Worm (Caenorhabditis elegans) whole organism, L1 larva: ENCODE results near the gene dhs-20.

ENCODE experiments used
- C04F5.9 ChIP-seq: sonication (generic microtip); optimal IDR thresholded peaks from 2 replicates; lab custom pipeline; 2016; ENCODE audit warnings: missing genetic modification characterization, missing compliant biosample characterization
- C16A3.4 ChIP-seq: fragments of 150-350 bp; optimal IDR thresholded peaks from 2 replicates; lab custom pipeline; 2014; ENCODE audit warnings: missing biosample characterization, missing genetic modification characterization
- C34B4.2 ChIP-seq: sonication (generic microtip); optimal IDR thresholded peaks from 2 replicates; lab custom pipeline; 2017; ENCODE audit warnings: mild to moderate bottlenecking, missing genetic modification characterization, missing compliant biosample characterization
- F16B12.6 ChIP-seq: fragments of 150-350 bp; optimal IDR thresholded peaks from 2 replicates; lab custom pipeline; 2014; ENCODE audit warnings: missing biosample characterization, missing genetic modification characterization
- ceh-63 ChIP-seq: fragments of 200-800 bp; sonication (Bioruptor generic); optimal IDR thresholded peaks from 2 replicates; lab custom pipeline; 2018; ENCODE audit warnings: mild to moderate bottlenecking, missing genetic modification characterization, missing compliant biosample characterization
- ceh-8 ChIP-seq: fragments of 200-800 bp; sonication (Bioruptor generic); optimal IDR thresholded peaks from 2 replicates; lab custom pipeline; 2018; ENCODE audit warnings: mild to moderate bottlenecking, missing genetic modification characterization, moderate library complexity, missing compliant biosample characterization
- ces-1 ChIP-seq: fragments of 150-350 bp; optimal IDR thresholded peaks from 2 replicates; lab custom pipeline; 2014; ENCODE audit warnings: missing biosample characterization, missing genetic modification reagents, missing genetic modification characterization
- dsc-1 ChIP-seq: sonication (generic microtip); optimal IDR thresholded peaks from 2 replicates; lab custom pipeline; 2016; ENCODE audit warnings: mild to moderate bottlenecking, missing genetic modification characterization, missing compliant biosample characterization
- efl-1 ChIP-seq, 4 experiments: fragments of 150-350 bp; optimal IDR thresholded peaks in 3 of 4; peaks in 1 of 4; 1 replicate in 1 of 4; 2 replicates in 3 of 4; lab custom pipeline; 2014; ENCODE audit warnings: missing biosample characterization in 2 of 4, missing genetic modification characterization in 2 of 4, missing genetic modification reagents in 2 of 4
- efl-3 ChIP-seq: fragments of 200-800 bp; sonication (Bioruptor generic); optimal IDR thresholded peaks from 2 replicates; lab custom pipeline; 2018; ENCODE audit warnings: mild to moderate bottlenecking, missing genetic modification characterization, missing compliant biosample characterization
- egl-13 ChIP-seq: sonication (generic microtip); optimal IDR thresholded peaks from 2 replicates; lab custom pipeline; 2016; ENCODE audit warnings: missing genotype, missing genetic modification reagents, missing genetic modification characterization, missing compliant biosample characterization
- egl-27 ChIP-seq, 2 experiments: fragments of 150-350 bp in 1 of 2; sonication (generic microtip); optimal IDR thresholded peaks; 3 replicates each; lab custom pipeline; 2017 to 2018; ENCODE audit warnings: missing biosample characterization in 2 of 2, missing genetic modification characterization in 2 of 2, missing genetic modification reagents in 2 of 2
- elt-2 ChIP-seq: sonication (generic microtip); optimal IDR thresholded peaks from 2 replicates; lab custom pipeline; 2016; ENCODE audit warnings: missing genetic modification characterization, mild to moderate bottlenecking, inconsistent platforms, missing compliant biosample characterization, missing genetic modification reagents
- elt-3 ChIP-seq, 6 experiments: fragments of 150-350 bp in 1 of 6; sonication (generic microtip); optimal IDR thresholded peaks; 2 replicates each; lab custom pipeline; 2017 to 2018; ENCODE audit warnings: missing biosample characterization in 6 of 6, missing genetic modification characterization in 6 of 6, inconsistent platforms in 1 of 6
- ets-5 ChIP-seq: fragments of 200-800 bp; sonication (Bioruptor generic); IDR thresholded peaks from 2 replicates; pipeline ENCODE4 v1.3.6; 2022; ENCODE audit warnings: missing genetic modification characterization, missing compliant biosample characterization
- fkh-10 ChIP-seq: sonication (generic microtip); optimal IDR thresholded peaks from 2 replicates; lab custom pipeline; 2017; ENCODE audit warnings: missing biosample characterization, missing genetic modification reagents, missing genetic modification characterization
- fkh-8 ChIP-seq: sonication (generic microtip); optimal IDR thresholded peaks from 2 replicates; lab custom pipeline; 2016; ENCODE audit warnings: mild to moderate bottlenecking, missing genetic modification characterization, missing compliant biosample characterization
- fos-1 ChIP-seq: fragments of 150-350 bp; optimal IDR thresholded peaks from 2 replicates; lab custom pipeline; 2014; ENCODE audit warnings: missing biosample characterization, missing genetic modification characterization
- grh-1 ChIP-seq: fragments of 200-800 bp; sonication (Bioruptor generic); IDR thresholded peaks from 2 replicates; pipeline ENCODE4 v1.3.6; 2022; ENCODE audit warnings: missing genetic modification reagents, missing genetic modification characterization, missing compliant biosample characterization
- hlh-17 ChIP-seq: fragments of 200-800 bp; sonication (Bioruptor generic); optimal IDR thresholded peaks from 2 replicates; lab custom pipeline; 2018; ENCODE audit warnings: missing genetic modification characterization, mild to moderate bottlenecking, missing compliant biosample characterization, moderate library complexity, borderline replicate concordance
- irx-1 ChIP-seq: sonication (generic microtip); optimal IDR thresholded peaks from 2 replicates; lab custom pipeline; 2016; ENCODE audit warnings: missing genetic modification characterization, missing compliant biosample characterization
- jun-1 ChIP-seq: fragments of 150-350 bp; optimal IDR thresholded peaks from 2 replicates; lab custom pipeline; 2014; ENCODE audit warnings: missing biosample characterization, missing genetic modification reagents, missing genetic modification characterization
- lin-13 ChIP-seq: fragments of 150-350 bp; optimal IDR thresholded peaks from 2 replicates; lab custom pipeline; 2014; ENCODE audit warnings: missing biosample characterization, missing genetic modification reagents, missing genetic modification characterization
- lin-14 ChIP-seq: fragments of 200-800 bp; sonication (Bioruptor generic); optimal IDR thresholded peaks from 2 replicates; lab custom pipeline; 2018; ENCODE audit warnings: mild to moderate bottlenecking, missing genetic modification characterization, moderate library complexity, missing compliant biosample characterization
- lin-35 ChIP-seq, 2 experiments: fragments of 150-350 bp; optimal IDR thresholded peaks; 2 replicates each; lab custom pipeline; 2014; ENCODE audit warnings: missing biosample characterization in 2 of 2, missing genetic modification characterization in 2 of 2, missing genetic modification reagents in 2 of 2
- lin-39 ChIP-seq: fragments of 150-350 bp; optimal IDR thresholded peaks from 2 replicates; lab custom pipeline; 2014; ENCODE audit warnings: missing biosample characterization, missing genetic modification reagents, missing genetic modification characterization
- lir-3 ChIP-seq: sonication (generic microtip); optimal IDR thresholded peaks from 2 replicates; lab custom pipeline; 2016; ENCODE audit warnings: mild to moderate bottlenecking, missing genetic modification characterization, moderate library complexity, missing compliant biosample characterization; ENCODE audit not compliant: poor library complexity
- mdl-1 ChIP-seq, 2 experiments: fragments of 150-350 bp; optimal IDR thresholded peaks; 2 replicates each; lab custom pipeline; 2014 to 2017; ENCODE audit warnings: missing biosample characterization in 2 of 2, missing genetic modification characterization in 2 of 2, inconsistent platforms in 1 of 2
- mef-2 ChIP-seq: fragments of 150-350 bp; optimal IDR thresholded peaks from 2 replicates; lab custom pipeline; 2014; ENCODE audit warnings: missing biosample characterization, missing genetic modification characterization
- mep-1 ChIP-seq: fragments of 150-350 bp; optimal IDR thresholded peaks from 2 replicates; lab custom pipeline; 2014; ENCODE audit warnings: missing biosample characterization, missing genetic modification characterization
- nhr-12 ChIP-seq: sonication (generic microtip); optimal IDR thresholded peaks from 2 replicates; lab custom pipeline; 2017; ENCODE audit warnings: missing biosample characterization, missing genetic modification characterization
- nhr-20 ChIP-seq: sonication (generic microtip); optimal IDR thresholded peaks from 2 replicates; lab custom pipeline; 2016; ENCODE audit warnings: mild to moderate bottlenecking, missing genetic modification characterization, missing compliant biosample characterization
- nhr-237 ChIP-seq: fragments of 150-350 bp; optimal IDR thresholded peaks from 2 replicates; lab custom pipeline; 2014; ENCODE audit warnings: missing biosample characterization, missing genetic modification characterization
- nhr-28 ChIP-seq: fragments of 150-350 bp; optimal IDR thresholded peaks from 2 replicates; lab custom pipeline; 2014; ENCODE audit warnings: missing biosample characterization, missing genetic modification characterization
- nhr-71 ChIP-seq: sonication (generic microtip); optimal IDR thresholded peaks from 2 replicates; lab custom pipeline; 2016; ENCODE audit warnings: mild to moderate bottlenecking, missing genetic modification characterization, moderate library complexity, missing compliant biosample characterization
- nhr-77 ChIP-seq: fragments of 150-350 bp; optimal IDR thresholded peaks from 2 replicates; lab custom pipeline; 2014; ENCODE audit warnings: missing biosample characterization, missing genetic modification characterization
- nhr-84 ChIP-seq: sonication (generic microtip); optimal IDR thresholded peaks from 2 replicates; lab custom pipeline; 2017; ENCODE audit warnings: missing biosample characterization, missing genetic modification characterization
- nhr-85 ChIP-seq: sonication (generic microtip); peaks from one replicate; lab custom pipeline; 2016; ENCODE audit warnings: missing genetic modification characterization, inconsistent platforms, missing compliant biosample characterization
- pax-3 ChIP-seq: fragments of 200-800 bp; sonication (Bioruptor generic); optimal IDR thresholded peaks from 2 replicates; lab custom pipeline; 2018; ENCODE audit warnings: mild to moderate bottlenecking, missing genetic modification characterization, moderate library complexity, missing compliant biosample characterization
- pqm-1 ChIP-seq: sonication (generic microtip); optimal IDR thresholded peaks from 3 replicates; lab custom pipeline; 2017; ENCODE audit warnings: missing biosample characterization, missing genetic modification characterization
- skn-1 ChIP-seq: fragments of 150-350 bp; optimal IDR thresholded peaks from 2 replicates; lab custom pipeline; 2014; ENCODE audit warnings: missing biosample characterization, missing genetic modification characterization
- snu-23 ChIP-seq: sonication (generic microtip); optimal IDR thresholded peaks from 2 replicates; lab custom pipeline; 2016; ENCODE audit warnings: missing genetic modification characterization, missing compliant biosample characterization
- tbx-2 ChIP-seq: sonication (generic microtip); optimal IDR thresholded peaks from 2 replicates; lab custom pipeline; 2016; ENCODE audit warnings: missing genetic modification characterization, missing compliant biosample characterization
- unc-130 ChIP-seq: fragments of 150-350 bp; optimal IDR thresholded peaks from 2 replicates; lab custom pipeline; 2017; ENCODE audit warnings: missing biosample characterization, missing genetic modification characterization, inconsistent platforms
- unc-30 ChIP-seq: sonication (generic microtip); optimal IDR thresholded peaks from 2 replicates; lab custom pipeline; 2017; ENCODE audit warnings: missing biosample characterization, missing genetic modification characterization
- unc-86 ChIP-seq: sonication (generic microtip); optimal IDR thresholded peaks from 2 replicates; lab custom pipeline; 2016; ENCODE audit warnings: missing genetic modification characterization, missing compliant biosample characterization
- vab-15 ChIP-seq: sonication (generic microtip); optimal IDR thresholded peaks from 2 replicates; lab custom pipeline; 2017; ENCODE audit warnings: missing genotype, mild to moderate bottlenecking, missing genetic modification characterization, missing compliant biosample characterization
- xbp-1 ChIP-seq: sonication (generic microtip); optimal IDR thresholded peaks from 2 replicates; lab custom pipeline; 2016; ENCODE audit warnings: missing genetic modification characterization, missing compliant biosample characterization
- zip-4 ChIP-seq: fragments of 200-800 bp; sonication (Bioruptor generic); optimal IDR thresholded peaks from 2 replicates; lab custom pipeline; 2018; ENCODE audit warnings: mild to moderate bottlenecking, missing genetic modification characterization, moderate library complexity, missing compliant biosample characterization

Gene dhs-20

ce11 chrV:11641298-11641787 lies 37.0 kb upstream of the dhs-20 start (continued):
- TF ChIP-seq unc-130 (no peak), unc-30 (tag; lab: Kevin White, UChicago) (no peak), egl-13 (tag; lab: Kevin White, UChicago) (peak; percentile 42), efl-3 (GFP tag; lab: Kevin White, UChicago) (no peak), pax-3 (peak; percentile 20), irx-1 (tag; lab: Kevin White, UChicago) (peak; percentile 33), nhr-77 (tag; lab: Kevin White, UChicago) (peak; percentile 13), lir-3 (tag; lab: Kevin White, UChicago) (peak; percentile 19), lin-14 (GFP tag; lab: Kevin White, UChicago) (peak; percentile 93), ces-1 (GFP tag; lab: Kevin White, UChicago) (peak; percentile 73), skn-1 (tag; lab: Kevin White, UChicago) (no peak), snu-23 (GFP tag; lab: Kevin White, UChicago) (peak; percentile 44), mdl-1 (tag; optimal IDR thresholded peaks at IDR 0.05; lab: Kevin White, UChicago) (no peak), nhr-71 (tag; lab: Kevin White, UChicago) (peak; percentile 72)

- TF ChIP-seq efl-1 (optimal IDR thresholded peaks at IDR 0.05; lab: Kevin White, UChicago): peak; percentile 26 to 39
- TF ChIP-seq efl-1 (GFP tag; optimal IDR thresholded peaks at IDR 0.05 in 1 of 2; lab: Kevin White, UChicago): peak in 1 of 2 experiments; percentile 77
- peak in 1 of 2 experiments; percentile 40 for TF ChIP-seq mdl-1 (tag; optimal IDR thresholded peaks at IDR 0.05; lab: Kevin White, UChicago)
- TF ChIP-seq jun-1 (tag; lab: Kevin White, UChicago): peak; percentile 31
- no peak for TF ChIP-seq nhr-84 (tag; lab: Kevin White, UChicago)
- TF ChIP-seq mep-1: peak; percentile 43
- no peak for TF ChIP-seq elt-3 (tag; optimal IDR thresholded peaks at IDR 0.05; lab: Kevin White, UChicago)
- TF ChIP-seq xbp-1: no peak
- TF ChIP-seq ceh-63 (GFP tag; lab: Kevin White, UChicago): peak; percentile 70
- peak; percentile 27 for TF ChIP-seq C16A3.4 (tag; lab: Kevin White, UChicago)
- TF ChIP-seq lin-35 (GFP tag; optimal IDR thresholded peaks at IDR 0.05; lab: Kevin White, UChicago): peak in 1 of 2 experiments; percentile 51
- peak; percentile 61 for TF ChIP-seq fkh-10 (GFP tag; lab: Kevin White, UChicago)
- TF ChIP-seq hlh-17 (GFP tag; lab: Kevin White, UChicago): no peak
- no peak for TF ChIP-seq efl-3 (GFP tag; lab: Kevin White, UChicago)
- no peak for TF ChIP-seq nhr-237 (tag; lab: Kevin White, UChicago)
- TF ChIP-seq unc-86 (tag; lab: Kevin White, UChicago): peak; percentile 28
- TF ChIP-seq lin-13: no peak
- TF ChIP-seq nhr-85: peak; percentile 68
- no peak for TF ChIP-seq C34B4.2 (tag; lab: Kevin White, UChicago)
- TF ChIP-seq unc-30 (tag; lab: Kevin White, UChicago): no peak
- TF ChIP-seq elt-2 (tag; lab: Kevin White, UChicago): no peak
- TF ChIP-seq egl-27 (tag; optimal IDR thresholded peaks at IDR 0.05; lab: Kevin White, UChicago): peak in 1 of 2 experiments; percentile 1
- no peak for TF ChIP-seq C04F5.9 (tag; lab: Kevin White, UChicago)
- TF ChIP-seq tbx-2: peak; percentile 36
- TF ChIP-seq nhr-20: peak; percentile 45
- TF ChIP-seq nhr-28 (tag; lab: Kevin White, UChicago): no peak
- no peak for TF ChIP-seq nhr-12 (tag; lab: Kevin White, UChicago)
- peak; percentile 4 for TF ChIP-seq vab-15
- peak; percentile 70 for TF ChIP-seq fkh-8 (tag; lab: Kevin White, UChicago)
- no peak for TF ChIP-seq ets-5
- no peak for TF ChIP-seq pqm-1 (tag; lab: Kevin White, UChicago)
- peak; percentile 28 for TF ChIP-seq snu-23 (GFP tag; lab: Kevin White, UChicago)
- TF ChIP-seq F16B12.6: no peak
- no peak for TF ChIP-seq mef-2 (tag; lab: Kevin White, UChicago)
- peak; percentile 23 for TF ChIP-seq zip-4 (GFP tag; lab: Kevin White, UChicago)
- TF ChIP-seq ceh-8 (GFP tag; lab: Kevin White, UChicago): peak; percentile 33
- peak; percentile 21 for TF ChIP-seq irx-1 (tag; lab: Kevin White, UChicago)
- TF ChIP-seq fos-1: no peak
- no peak for TF ChIP-seq lin-39 (tag; lab: Kevin White, UChicago)
- peak; percentile 12 for TF ChIP-seq nhr-77 (tag; lab: Kevin White, UChicago)
- TF ChIP-seq dsc-1 (tag; lab: Kevin White, UChicago): peak; percentile 51
- no peak for TF ChIP-seq grh-1 (GFP tag; lab: Robert Waterston, UW)
These were observed 34.3 kb upstream of the dhs-20 start for ce11 chrV:11638634-11639117.
